Worm (Caenorhabditis elegans) whole organism, L1 larva: ENCODE measurements around the gene C05C10.2.
A peak's percentile ranks its signal among the peaks of the same experiment; 100 is the strongest.

Source experiments
- ama-1 ChIP-seq: fragments of 150-350 bp; optimal IDR thresholded peaks from 2 replicates; lab custom pipeline; 2014
- elt-2 ChIP-seq: sonication (generic microtip); optimal IDR thresholded peaks from 2 replicates; lab custom pipeline; 2016; ENCODE audit warnings: missing genetic modification characterization, mild to moderate bottlenecking, inconsistent platforms, missing compliant biosample characterization, missing genetic modification reagents
- nhr-71 ChIP-seq: sonication (generic microtip); optimal IDR thresholded peaks from 2 replicates; lab custom pipeline; 2016; ENCODE audit warnings: mild to moderate bottlenecking, missing genetic modification characterization, moderate library complexity, missing compliant biosample characterization
- skn-1 ChIP-seq: fragments of 150-350 bp; optimal IDR thresholded peaks from 2 replicates; lab custom pipeline; 2014; ENCODE audit warnings: missing biosample characterization, missing genetic modification characterization
- sup-37 ChIP-seq: fragments of 200-800 bp; sonication (Bioruptor generic); optimal IDR thresholded peaks from 2 replicates; lab custom pipeline; 2018; ENCODE audit warnings: mild to moderate bottlenecking, missing genetic modification characterization, missing compliant biosample characterization
- zag-1 ChIP-seq: fragments of 150-350 bp; optimal IDR thresholded peaks from 2 replicates; lab custom pipeline; 2014; ENCODE audit warnings: missing biosample characterization, missing genetic modification characterization

DNA sequence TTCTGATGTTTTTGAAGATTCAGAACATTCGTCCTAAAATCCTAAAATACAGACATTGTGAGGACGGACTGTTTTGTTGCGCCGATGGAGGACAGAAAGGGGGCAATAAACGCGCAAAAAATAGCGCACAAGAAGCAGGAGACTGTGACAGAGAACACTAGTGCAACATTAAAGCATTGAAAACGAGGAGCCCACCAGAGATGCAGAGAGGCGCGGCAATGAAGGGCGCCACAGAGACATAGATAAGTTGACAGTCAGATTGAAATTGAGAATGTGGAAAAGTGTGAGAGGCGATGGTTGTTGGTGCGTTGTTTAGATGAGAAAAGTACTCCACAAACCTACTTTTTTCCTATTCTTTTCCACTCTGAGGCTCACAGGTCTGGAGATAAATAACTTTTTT lies 52.9 kb downstream of the C05C10.2 start, which contains the start of gene aakg-5:
- TF ChIP-seq skn-1 (tag; lab: Kevin White, UChicago) (peak; percentile 90), ama-1 (lab: Kevin White, UChicago) (peak; percentile 17), nhr-71 (tag; lab: Kevin White, UChicago) (peak; percentile 96), elt-2 (tag; lab: Kevin White, UChicago) (peak; percentile 80), zag-1 (no peak), sup-37 (GFP tag; lab: Kevin White, UChicago) (no peak)
